Worm (Caenorhabditis elegans) whole organism, midembryonic: Measurements from ENCODE around the gene ham-1.

ENCODE experiments used
- T22C8.4 ChIP-seq: fragments of 200-800 bp; sonication (Bioruptor generic); IDR thresholded peaks from 2 replicates; pipeline ENCODE4 v1.3.6; 2022; ENCODE audit warnings: missing genetic modification characterization, missing compliant biosample characterization
- cog-1 ChIP-seq: sonication (generic microtip); optimal IDR thresholded peaks from 2 replicates; lab custom pipeline; 2016; ENCODE audit warnings: missing genetic modification characterization, missing compliant biosample characterization
- flt-1 ChIP-seq: fragments of 200-800 bp; sonication (Bioruptor generic); IDR thresholded peaks from 2 replicates; pipeline ENCODE4 v1.3.6; 2022; ENCODE audit warnings: missing genetic modification characterization, missing compliant biosample characterization
- klf-2 ChIP-seq: fragments of 200-800 bp; sonication (Bioruptor generic); conservative IDR thresholded peaks from 2 replicates; pipeline ENCODE4 v1.3.6; 2022; ENCODE audit warnings: missing genetic modification reagents, missing genetic modification characterization, missing compliant biosample characterization
- med-1 ChIP-seq: sonication (generic microtip); optimal IDR thresholded peaks from 2 replicates; lab custom pipeline; 2017; ENCODE audit warnings: missing genetic modification characterization, mild to moderate bottlenecking, missing compliant biosample characterization, antibody characterized with exemption, missing genetic modification reagents; ENCODE audit not compliant: insufficient read depth
- ref-1 ChIP-seq: fragments of 200-800 bp; sonication (Bioruptor generic); conservative IDR thresholded peaks from 2 replicates; pipeline ENCODE4 v1.3.6; 2022; ENCODE audit warnings: missing genetic modification reagents, missing genetic modification characterization, missing compliant biosample characterization
- tab-1 ChIP-seq: fragments of 200-800 bp; sonication (Bioruptor generic); IDR thresholded peaks from 2 replicates; pipeline ENCODE4 v1.3.6; 2022; ENCODE audit warnings: missing genetic modification characterization, missing compliant biosample characterization
- ztf-29 ChIP-seq: fragments of 200-800 bp; sonication (Bioruptor generic); IDR thresholded peaks from 2 replicates; pipeline ENCODE4 v1.3.6; 2022; ENCODE audit warnings: missing genetic modification reagents, missing genetic modification characterization, missing compliant biosample characterization

ce11 chrIV:12560568-12560967, 18.6 kb downstream of the ham-1 start, which contains the start of gene snb-7:
- TF ChIP-seq tab-1 (GFP tag; lab: Robert Waterston, UW) (no peak), cog-1 (no peak), ztf-29 (GFP tag; lab: Robert Waterston, UW) (no peak), T22C8.4 (no peak), flt-1 (GFP tag; lab: Robert Waterston, UW) (no peak), klf-2 (no peak), ref-1 (GFP tag; lab: Robert Waterston, UW) (no peak), med-1 (GFP tag; lab: Kevin White, UChicago) (no peak)
